Worm (Caenorhabditis elegans) whole organism, early embryonic: ENCODE results near the gene M03C11.3.

Source experiments
- B0310.2 ChIP-seq: sonication (generic microtip); optimal IDR thresholded peaks from 2 replicates; lab custom pipeline; 2016; ENCODE audit warnings: mild to moderate bottlenecking, missing genetic modification characterization, missing compliant biosample characterization
- F13C5.2 ChIP-seq: sonication (generic microtip); optimal IDR thresholded peaks from 2 replicates; lab custom pipeline; 2017; ENCODE audit warnings: mild to moderate bottlenecking, missing genetic modification characterization, inconsistent platforms, missing compliant biosample characterization
- aly-1 ChIP-seq: sonication (generic microtip); optimal IDR thresholded peaks from 2 replicates; lab custom pipeline; 2016; ENCODE audit warnings: missing genetic modification characterization, missing compliant biosample characterization
- ama-1 ChIP-seq: fragments of 150-350 bp; optimal IDR thresholded peaks from 2 replicates; lab custom pipeline; 2014
- ceh-13 ChIP-seq: fragments of 200-800 bp; sonication (Bioruptor generic); optimal IDR thresholded peaks from 2 replicates; lab custom pipeline; 2018; ENCODE audit warnings: mild to moderate bottlenecking, missing genetic modification characterization, missing compliant biosample characterization
- ceh-36 ChIP-seq: sonication (generic microtip); optimal IDR thresholded peaks from 2 replicates; lab custom pipeline; 2016; ENCODE audit warnings: missing genetic modification characterization, inconsistent platforms, missing compliant biosample characterization
- ets-7 ChIP-seq: sonication (generic microtip); optimal IDR thresholded peaks from 2 replicates; lab custom pipeline; 2016; ENCODE audit warnings: missing genotype, missing genetic modification characterization, missing compliant biosample characterization
- flt-1 ChIP-seq: fragments of 200-800 bp; sonication (Bioruptor generic); IDR thresholded peaks from 2 replicates; pipeline ENCODE4 v1.3.6; 2022; ENCODE audit warnings: missing genetic modification characterization, missing compliant biosample characterization
- hmbx-1 ChIP-seq: sonication (generic microtip); optimal IDR thresholded peaks from 2 replicates; lab custom pipeline; 2016; ENCODE audit warnings: mild to moderate bottlenecking, missing genetic modification characterization, missing compliant biosample characterization
- hmg-4 ChIP-seq: fragments of 200-800 bp; sonication (Bioruptor generic); optimal IDR thresholded peaks from 2 replicates; lab custom pipeline; 2018; ENCODE audit warnings: mild to moderate bottlenecking, missing genetic modification characterization, missing compliant biosample characterization
- hnd-1 ChIP-seq: sonication (generic microtip); optimal IDR thresholded peaks from 2 replicates; lab custom pipeline; 2016; ENCODE audit warnings: missing genetic modification characterization, missing compliant biosample characterization
- pes-1 ChIP-seq: fragments of 200-800 bp; sonication (Bioruptor generic); IDR thresholded peaks from 2 replicates; pipeline ENCODE4 v1.3.6; 2022; ENCODE audit warnings: missing genetic modification reagents, missing genetic modification characterization, missing compliant biosample characterization
- scrt-1 ChIP-seq: fragments of 200-800 bp; sonication (Bioruptor generic); IDR thresholded peaks from 2 replicates; pipeline ENCODE4 v1.3.6; 2022; ENCODE audit warnings: missing genetic modification characterization, missing compliant biosample characterization
- sea-1 ChIP-seq: fragments of 200-800 bp; sonication (Bioruptor generic); conservative IDR thresholded peaks from 2 replicates; pipeline ENCODE4 v1.3.6; 2022; ENCODE audit warnings: missing genetic modification characterization, missing compliant biosample characterization
- tbx-11 ChIP-seq: fragments of 200-800 bp; sonication (Bioruptor generic); IDR thresholded peaks from 2 replicates; pipeline ENCODE4 v1.3.6; 2022; ENCODE audit warnings: missing genetic modification characterization, missing compliant biosample characterization
- tbx-37 ChIP-seq: fragments of 200-800 bp; sonication (Bioruptor generic); conservative IDR thresholded peaks from 2 replicates; pipeline ENCODE4 v1.3.6; 2022; ENCODE audit warnings: missing genetic modification reagents, missing genetic modification characterization, missing compliant biosample characterization
- tra-4 ChIP-seq: sonication (generic microtip); optimal IDR thresholded peaks from 2 replicates; lab custom pipeline; 2017; ENCODE audit warnings: missing genetic modification characterization, missing compliant biosample characterization

M03C11.3 gene

ce11 chrIII:10462935-10463548 is 58.2 kb downstream of the M03C11.3 start:
- TF ChIP-seq sea-1 (GFP tag; lab: Robert Waterston, UW) (no peak), hmg-4 (GFP tag; lab: Kevin White, UChicago) (no peak), ceh-36 (tag; lab: Kevin White, UChicago) (no peak), tra-4 (tag; lab: Kevin White, UChicago) (no peak), ceh-13 (GFP tag; lab: Kevin White, UChicago) (no peak), scrt-1 (GFP tag; lab: Robert Waterston, UW) (no peak)

ce11 chrIII:10463653-10464052 is 58.8 kb downstream of the M03C11.3 start:
- TF ChIP-seq hnd-1 (no peak), ceh-36 (tag; lab: Kevin White, UChicago) (no peak), ama-1 (lab: Kevin White, UChicago) (no peak), tra-4 (tag; lab: Kevin White, UChicago) (no peak), tbx-11 (GFP tag; lab: Robert Waterston, UW) (no peak), pes-1 (GFP tag; lab: Robert Waterston, UW) (no peak), aly-1 (tag; lab: Kevin White, UChicago) (no peak), B0310.2 (tag; lab: Kevin White, UChicago) (no peak), tbx-37 (GFP tag; lab: Robert Waterston, UW) (no peak), ceh-13 (GFP tag; lab: Kevin White, UChicago) (no peak), hmg-4 (GFP tag; lab: Kevin White, UChicago) (no peak), ets-7 (tag; lab: Kevin White, UChicago) (no peak), scrt-1 (GFP tag; lab: Robert Waterston, UW) (no peak), hmbx-1 (no peak), sea-1 (GFP tag; lab: Robert Waterston, UW) (no peak), flt-1 (GFP tag; lab: Robert Waterston, UW) (no peak), F13C5.2 (tag; lab: Kevin White, UChicago) (no peak)

DNA sequence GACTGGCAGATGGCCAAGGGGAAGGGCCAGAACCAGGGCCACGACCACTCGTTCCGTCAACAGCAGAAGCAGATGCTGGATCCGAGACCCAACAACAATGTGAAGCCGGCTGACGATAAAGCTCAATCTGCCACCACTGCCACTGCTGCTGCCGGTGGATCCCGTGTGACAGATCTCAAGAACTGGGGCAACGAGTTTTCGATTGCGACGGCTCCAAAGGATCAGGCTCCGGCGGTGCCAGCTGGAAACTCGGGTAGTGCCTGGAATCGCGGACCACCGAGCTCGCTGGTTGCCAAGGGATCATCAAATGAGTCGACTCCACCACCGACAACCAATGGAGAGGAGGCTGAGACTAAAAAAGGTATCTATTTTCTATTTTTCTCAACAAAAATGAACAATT is 59.6 kb downstream of the M03C11.3 start:
- TF ChIP-seq hmbx-1 (no peak), ceh-13 (GFP tag; lab: Kevin White, UChicago) (no peak), tra-4 (tag; lab: Kevin White, UChicago) (no peak), scrt-1 (GFP tag; lab: Robert Waterston, UW) (no peak), ceh-36 (tag; lab: Kevin White, UChicago) (no peak), hnd-1 (no peak), ama-1 (lab: Kevin White, UChicago) (no peak), tbx-11 (GFP tag; lab: Robert Waterston, UW) (no peak), tbx-37 (GFP tag; lab: Robert Waterston, UW) (no peak), sea-1 (GFP tag; lab: Robert Waterston, UW) (no peak), aly-1 (tag; lab: Kevin White, UChicago) (no peak), flt-1 (GFP tag; lab: Robert Waterston, UW) (no peak), ets-7 (tag; lab: Kevin White, UChicago) (no peak)
